Fruit fly (Drosophila melanogaster) whole organism, embryonic: ENCODE data around the gene anchor.

Experiments used
- Atf3 ChIP-seq: fragments of 200-800 bp; sonication (Bioruptor generic); optimal IDR thresholded peaks from 3 replicates; lab custom pipeline; 2016; ENCODE audit warnings: missing biosample characterization, missing genetic modification characterization
- Awh ChIP-seq: fragments of 200-800 bp; sonication (Bioruptor generic); IDR thresholded peaks from 2 replicates; pipeline ENCODE4, ENCODE4 v1.3.6; 2022; ENCODE audit warnings: missing biosample characterization, missing genetic modification characterization
- Bteb2 ChIP-seq: fragments of 200-800 bp; sonication (Bioruptor generic); optimal IDR thresholded peaks from 2 replicates; lab custom pipeline; 2016; ENCODE audit warnings: missing biosample characterization, missing genetic modification characterization
- CG10321 ChIP-seq: fragments of 200-800 bp; sonication (Bioruptor generic); IDR thresholded peaks from 2 replicates; pipeline ENCODE4 v1.3.6; 2022; ENCODE audit warnings: missing biosample characterization, missing genetic modification characterization
- CG10462 ChIP-seq: fragments of 200-800 bp; sonication (Bioruptor generic); optimal IDR thresholded peaks from 2 replicates; lab custom pipeline; 2016; ENCODE audit warnings: missing biosample characterization, missing genetic modification characterization
- CG11456 ChIP-seq: fragments of 200-800 bp; sonication (Bioruptor generic); IDR thresholded peaks from 3 replicates; pipeline ENCODE4 v1.3.6; 2022; ENCODE audit warnings: missing biosample characterization, missing genetic modification characterization
- CG11695 ChIP-seq: fragments of 200-800 bp; sonication (Bioruptor generic); IDR thresholded peaks from 3 replicates; pipeline ENCODE4 v1.3.6; 2022; ENCODE audit warnings: missing biosample characterization, missing genetic modification characterization
- CG11723 ChIP-seq: fragments of 200-800 bp; sonication (Bioruptor generic); optimal IDR thresholded peaks from 2 replicates; lab custom pipeline; 2017; ENCODE audit warnings: missing biosample characterization, mild to moderate bottlenecking, missing genetic modification characterization
- CG13624 ChIP-seq: fragments of 200-800 bp; sonication (Bioruptor generic); optimal IDR thresholded peaks from 2 replicates; lab custom pipeline; 2016; ENCODE audit warnings: missing biosample characterization, missing genetic modification characterization
- CG14050 ChIP-seq: fragments of 200-800 bp; sonication (Bioruptor generic); IDR thresholded peaks from 3 replicates; pipeline ENCODE4 v1.3.6; 2022; ENCODE audit warnings: missing biosample characterization, missing genetic modification characterization
- CG1603 ChIP-seq: fragments of 200-800 bp; sonication (Bioruptor generic); optimal IDR thresholded peaks from 2 replicates; lab custom pipeline; 2019; ENCODE audit warnings: missing biosample characterization, mild to moderate bottlenecking, missing genetic modification characterization, moderate library complexity
- CG16813 ChIP-seq: fragments of 200-800 bp; sonication (Bioruptor generic); IDR thresholded peaks from 3 replicates; pipeline ENCODE4 v1.3.6; 2022; ENCODE audit warnings: missing biosample characterization, missing genetic modification characterization; ENCODE audit not compliant: partially characterized antibody
- CG17612 ChIP-seq: fragments of 200-800 bp; sonication (Bioruptor generic); IDR thresholded peaks from 2 replicates; pipeline ENCODE4 v1.3.6; 2022; ENCODE audit warnings: missing biosample characterization, missing genetic modification characterization
- CG17829 ChIP-seq: fragments of 200-800 bp; optimal IDR thresholded peaks from 2 replicates; lab custom pipeline; 2019; ENCODE audit warnings: missing biosample characterization, mild to moderate bottlenecking, missing genetic modification characterization, moderate library complexity
- CG2889 ChIP-seq: fragments of 200-800 bp; sonication (Bioruptor generic); IDR thresholded peaks from 3 replicates; pipeline ENCODE4 v1.3.6; 2022; ENCODE audit warnings: missing biosample characterization, missing genetic modification characterization
- CG31441 ChIP-seq: fragments of 200-800 bp; sonication (Bioruptor generic); IDR thresholded peaks from 2 replicates; pipeline ENCODE4 v1.3.6; 2022; ENCODE audit warnings: missing biosample characterization, missing genetic modification characterization
- CG32532 ChIP-seq: fragments of 200-800 bp; sonication (Bioruptor generic); IDR thresholded peaks from 2 replicates; pipeline ENCODE4 v1.3.6; 2022; ENCODE audit warnings: missing biosample characterization, missing genetic modification characterization
- CG34376 ChIP-seq: fragments of 200-800 bp; sonication (Bioruptor generic); optimal IDR thresholded peaks from 2 replicates; lab custom pipeline; 2018; ENCODE audit warnings: missing biosample characterization, mild to moderate bottlenecking, missing genetic modification characterization
- CG42726 ChIP-seq: fragments of 200-800 bp; sonication (Bioruptor generic); IDR thresholded peaks from 2 replicates; pipeline ENCODE4 v1.3.6; 2022; ENCODE audit warnings: missing biosample characterization, missing genetic modification characterization; ENCODE audit not compliant: partially characterized antibody
- CG6175 ChIP-seq: fragments of 200-800 bp; sonication (Bioruptor generic); IDR thresholded peaks from 3 replicates; pipeline ENCODE4 v1.3.6; 2022; ENCODE audit warnings: missing biosample characterization, missing genetic modification characterization
- CG7786 ChIP-seq: fragments of 200-800 bp; sonication (Bioruptor generic); optimal IDR thresholded peaks from 2 replicates; lab custom pipeline; 2016; ENCODE audit warnings: missing biosample characterization, missing genetic modification characterization
- CG8290 ChIP-seq, 3 experiments: fragments of 200-800 bp; sonication (Bioruptor generic); optimal IDR thresholded peaks; 2 replicates each; lab custom pipeline; 2016 to 2019; ENCODE audit warnings: missing biosample characterization in 3 of 3, missing genetic modification characterization in 3 of 3, mild to moderate bottlenecking in 2 of 3, moderate library complexity in 1 of 3
- CG8359 ChIP-seq: fragments of 200-800 bp; sonication (Bioruptor generic); optimal IDR thresholded peaks from 2 replicates; lab custom pipeline; 2017; ENCODE audit warnings: missing biosample characterization, mild to moderate bottlenecking, missing genetic modification characterization, borderline replicate concordance
- CG8924 ChIP-seq: fragments of 200-800 bp; optimal IDR thresholded peaks from 3 replicates; lab custom pipeline; 2019; ENCODE audit warnings: missing biosample characterization, mild to moderate bottlenecking, missing genetic modification characterization, moderate library complexity
- CG9727 ChIP-seq: fragments of 200-800 bp; sonication (Bioruptor generic); optimal IDR thresholded peaks from 3 replicates; lab custom pipeline; 2017; ENCODE audit warnings: missing biosample characterization, mild to moderate bottlenecking, missing genetic modification characterization
- GATAe ChIP-seq: fragments of 200-800 bp; sonication (Bioruptor generic); conservative IDR thresholded peaks from 2 replicates; pipeline ENCODE4 v1.3.6; 2022; ENCODE audit warnings: missing biosample characterization, missing genetic modification characterization
- HHEX ChIP-seq: fragments of 200-800 bp; sonication (Bioruptor generic); optimal IDR thresholded peaks from 3 replicates; lab custom pipeline; 2017; ENCODE audit warnings: missing biosample characterization, mild to moderate bottlenecking, missing genetic modification characterization, missing genetic modification reagents
- Mes4 ChIP-seq: fragments of 200-800 bp; sonication (Bioruptor generic); optimal IDR thresholded peaks from 2 replicates; lab custom pipeline; 2016; ENCODE audit warnings: missing biosample characterization, missing genetic modification characterization
- NC2β ChIP-seq: fragments of 200-800 bp; sonication (Bioruptor generic); optimal IDR thresholded peaks from 2 replicates; lab custom pipeline; 2016; ENCODE audit warnings: missing biosample characterization, missing genetic modification characterization
- NK7.1 ChIP-seq: fragments of 200-800 bp; sonication (Bioruptor generic); optimal IDR thresholded peaks from 3 replicates; lab custom pipeline; 2016; ENCODE audit warnings: missing biosample characterization, missing genetic modification characterization
- Poxn ChIP-seq: fragments of 200-800 bp; sonication (Bioruptor generic); IDR thresholded peaks from 2 replicates; pipeline ENCODE4 v1.3.6; 2022; ENCODE audit warnings: missing biosample characterization, missing genetic modification characterization
- Sox100B ChIP-seq: fragments of 200-800 bp; sonication (Bioruptor generic); optimal IDR thresholded peaks from 3 replicates; lab custom pipeline; 2018; ENCODE audit warnings: missing biosample characterization, mild to moderate bottlenecking, missing genetic modification characterization
- TFAM ChIP-seq: fragments of 200-800 bp; sonication (Bioruptor generic); optimal IDR thresholded peaks from 2 replicates; lab custom pipeline; 2017; ENCODE audit warnings: missing biosample characterization, missing genetic modification characterization, inconsistent platforms
- Taf1 ChIP-seq: fragments of 200-800 bp; sonication (Bioruptor generic); IDR thresholded peaks from 2 replicates; pipeline ENCODE4 v1.3.6; 2022; ENCODE audit warnings: missing biosample characterization, missing genetic modification characterization
- Vsx1 ChIP-seq: fragments of 200-800 bp; sonication (Bioruptor generic); optimal IDR thresholded peaks from 2 replicates; lab custom pipeline; 2017; ENCODE audit warnings: missing biosample characterization, mild to moderate bottlenecking, missing genetic modification characterization, missing genetic modification reagents
- bbx ChIP-seq: fragments of 200-800 bp; sonication (Bioruptor generic); IDR thresholded peaks from 2 replicates; pipeline ENCODE4 v1.3.6; 2022; ENCODE audit warnings: missing biosample characterization, missing genetic modification characterization; ENCODE audit not compliant: partially characterized antibody
- ems ChIP-seq: fragments of 200-800 bp; sonication (Bioruptor generic); optimal IDR thresholded peaks from 3 replicates; lab custom pipeline; 2016; ENCODE audit warnings: missing biosample characterization, missing genetic modification characterization
- gcm2 ChIP-seq: fragments of 200-800 bp; sonication (Bioruptor generic); optimal IDR thresholded peaks from 2 replicates; lab custom pipeline; 2016; ENCODE audit warnings: missing biosample characterization, missing genetic modification characterization
- grn ChIP-seq: fragments of 200-800 bp; sonication (Bioruptor generic); optimal IDR thresholded peaks from 3 replicates; lab custom pipeline; 2017; ENCODE audit warnings: missing biosample characterization, missing genetic modification characterization
- h ChIP-seq: fragments of >200 bp; optimal IDR thresholded peaks from 2 replicates; lab custom pipeline; 2017
- ham ChIP-seq: fragments of 200-800 bp; sonication (Bioruptor generic); IDR thresholded peaks from 2 replicates; pipeline ENCODE4 v1.3.6; 2022; ENCODE audit warnings: missing biosample characterization, missing genetic modification characterization
- ind ChIP-seq: fragments of 200-800 bp; sonication (Bioruptor generic); optimal IDR thresholded peaks from 3 replicates; lab custom pipeline; 2016; ENCODE audit warnings: missing biosample characterization, missing genetic modification characterization
- mirr ChIP-seq: fragments of 200-800 bp; sonication (Bioruptor generic); optimal IDR thresholded peaks from 3 replicates; lab custom pipeline; 2018; ENCODE audit warnings: missing biosample characterization, mild to moderate bottlenecking, missing genetic modification characterization
- sc ChIP-seq, 3 experiments: fragments of >200 bp in 2 of 3; fragments of 200-800 bp in 1 of 3; sonication (Bioruptor generic) in 1 of 3; optimal IDR thresholded peaks; 2 replicates in 2 of 3; 3 replicates in 1 of 3; lab custom pipeline; 2017; ENCODE audit warnings: mild to moderate bottlenecking in 1 of 3, missing biosample characterization in 1 of 3, missing genetic modification characterization in 1 of 3, missing genetic modification reagents in 1 of 3
- so ChIP-seq: fragments of 200-800 bp; sonication (Bioruptor generic); IDR thresholded peaks from 3 replicates; pipeline ENCODE4 v1.3.6; 2022; ENCODE audit warnings: missing biosample characterization, missing genetic modification characterization
- ssp ChIP-seq: fragments of 200-800 bp; sonication (Bioruptor generic); IDR thresholded peaks from 2 replicates; pipeline ENCODE4 v1.3.6; 2022; ENCODE audit warnings: missing biosample characterization, missing genetic modification characterization
- sug ChIP-seq: fragments of 200-800 bp; optimal IDR thresholded peaks from 2 replicates; lab custom pipeline; 2019; ENCODE audit warnings: missing biosample characterization, mild to moderate bottlenecking, missing genetic modification characterization, moderate library complexity
- trh ChIP-seq: fragments of 200-800 bp; sonication (Bioruptor generic); optimal IDR thresholded peaks from 2 replicates; lab custom pipeline; 2016; ENCODE audit warnings: missing biosample characterization, missing genetic modification characterization
- zf30C ChIP-seq: fragments of 200-800 bp; sonication (Bioruptor generic); optimal IDR thresholded peaks from 3 replicates; lab custom pipeline; 2018; ENCODE audit warnings: missing biosample characterization, mild to moderate bottlenecking, missing genetic modification characterization
- zfh1 ChIP-seq: fragments of 200-800 bp; sonication (Bioruptor generic); IDR thresholded peaks from 3 replicates; pipeline ENCODE4 v1.3.6; 2022; ENCODE audit warnings: missing biosample characterization, missing genetic modification characterization

anchor gene

dm6 chr3L:17668945-17669779 is 47.5 kb downstream of the anchor start, which contains the start of gene Crtc (continued):
- TF ChIP-seq CG13624 (GFP tag; lab: Kevin White, UChicago): no peak
- TF ChIP-seq CG31441 (GFP tag; lab: Robert Waterston, UW): 0 out of 2 replicates have a peak, but pooled peaks have one; percentile 25
- no peak for TF ChIP-seq Taf1 (GFP tag; lab: Robert Waterston, UW)
- peak; percentile 67; the same call in 1 of the 2 replicates for TF ChIP-seq CG42726 (GFP tag; lab: Robert Waterston, UW)
- TF ChIP-seq CG8359 (GFP tag; lab: Kevin White, UChicago): no peak
- no peak for TF ChIP-seq ind (GFP tag; lab: Kevin White, UChicago)
- no peak for TF ChIP-seq h (lab: Kevin White, UChicago)
- no peak for TF ChIP-seq NC2β
- no peak for TF ChIP-seq ems (GFP tag; lab: Kevin White, UChicago)
- TF ChIP-seq CG1603 (tag; lab: Kevin White, UChicago): peak; percentile 54
- TF ChIP-seq CG14050 (GFP tag; lab: Robert Waterston, UW): no peak
- TF ChIP-seq CG7786 (GFP tag; lab: Kevin White, UChicago): peak; percentile 2
- no peak for TF ChIP-seq trh
- no peak for TF ChIP-seq TFAM (GFP tag; lab: Kevin White, UChicago)
- no peak for TF ChIP-seq gcm2 (GFP tag; lab: Kevin White, UChicago)
- no peak for TF ChIP-seq CG10462
- TF ChIP-seq CG11695 (GFP tag; lab: Robert Waterston, UW): no peak
- TF ChIP-seq CG34376 (GFP tag; lab: Kevin White, UChicago): peak; percentile 69
- TF ChIP-seq Poxn (GFP tag; lab: Robert Waterston, UW): no peak
- no peak for TF ChIP-seq Sox100B (GFP tag; lab: Kevin White, UChicago)
- peak; percentile 32; the same call in 1 of the 2 replicates for TF ChIP-seq CG32532
- TF ChIP-seq Mes4 (GFP tag; lab: Kevin White, UChicago): no peak
- no peak for TF ChIP-seq CG6175 (GFP tag; lab: Robert Waterston, UW)
- no peak for TF ChIP-seq Awh (GFP tag; lab: Robert Waterston, UW)
- no peak for TF ChIP-seq CG11723
- TF ChIP-seq sug (tag; lab: Kevin White, UChicago): peak; percentile 21
- no peak for TF ChIP-seq grn (GFP tag; lab: Kevin White, UChicago)
- no peak for TF ChIP-seq CG2889
- TF ChIP-seq CG9727: peak; percentile 0
- TF ChIP-seq Vsx1: no peak
- no peak for TF ChIP-seq CG10321
- no peak for TF ChIP-seq so
- no peak for TF ChIP-seq ham (GFP tag; lab: Robert Waterston, UW)
- TF ChIP-seq CG16813 (GFP tag; lab: Robert Waterston, UW): peak; percentile 74
- no peak for TF ChIP-seq CG17612 (GFP tag; lab: Robert Waterston, UW)
- TF ChIP-seq mirr (GFP tag; lab: Kevin White, UChicago): no peak
- TF ChIP-seq GATAe (GFP tag; lab: Robert Waterston, UW): no peak
- no peak for TF ChIP-seq Atf3 (GFP tag; lab: Kevin White, UChicago)
- peak; percentile 17 for TF ChIP-seq CG8924 (tag; lab: Kevin White, UChicago)
- no peak for TF ChIP-seq zf30C (GFP tag; lab: Kevin White, UChicago)
- TF ChIP-seq CG11456: no peak
- no peak for TF ChIP-seq CG8290 (GFP tag; optimal IDR thresholded peaks at IDR 0.05; lab: Kevin White, UChicago)
- TF ChIP-seq CG8290 (tag; optimal IDR thresholded peaks at IDR 0.05; lab: Kevin White, UChicago): no peak
- TF ChIP-seq sc (optimal IDR thresholded peaks at IDR 0.05; lab: Kevin White, UChicago): no peak
- no peak for TF ChIP-seq sc (GFP tag; optimal IDR thresholded peaks at IDR 0.05; lab: Kevin White, UChicago)
- no peak for TF ChIP-seq ssp (GFP tag; lab: Robert Waterston, UW)
- no peak for TF ChIP-seq CG17829 (tag; lab: Kevin White, UChicago)
- no peak for TF ChIP-seq Bteb2
- no peak for TF ChIP-seq NK7.1 (GFP tag; lab: Kevin White, UChicago)
- TF ChIP-seq bbx (GFP tag; lab: Robert Waterston, UW): peak; percentile 78
- no peak for TF ChIP-seq HHEX (GFP tag; lab: Kevin White, UChicago)
- TF ChIP-seq zfh1: no peak
